Fruit fly (Drosophila melanogaster) whole organism, embryonic: ENCODE results near the gene CG42822.

Experiments used
- Bgb ChIP-seq: fragments of 200-800 bp; sonication (Bioruptor generic); IDR thresholded peaks from 2 replicates; pipeline ENCODE4 v1.3.6; 2022; ENCODE audit warnings: missing biosample characterization, missing genetic modification characterization; ENCODE audit not compliant: partially characterized antibody
- CG10565 ChIP-seq: fragments of 200-800 bp; sonication (Bioruptor generic); optimal IDR thresholded peaks from 3 replicates; lab custom pipeline; 2016; ENCODE audit warnings: missing biosample characterization, mild to moderate bottlenecking, missing genetic modification characterization
- CG11696 ChIP-seq: fragments of 200-800 bp; sonication (Bioruptor generic); IDR thresholded peaks from 2 replicates; pipeline ENCODE4 v1.3.6; 2022; ENCODE audit warnings: missing biosample characterization, missing genetic modification characterization
- CG12104 ChIP-seq: fragments of 200-800 bp; sonication (Bioruptor generic); optimal IDR thresholded peaks from 3 replicates; lab custom pipeline; 2016; ENCODE audit warnings: missing biosample characterization, missing genetic modification characterization
- CG17328 ChIP-seq: fragments of 200-800 bp; sonication (Bioruptor generic); IDR thresholded peaks from 2 replicates; pipeline ENCODE4 v1.3.6; 2022; ENCODE audit warnings: missing biosample characterization, missing genetic modification characterization
- CG17361 ChIP-seq: fragments of 200-800 bp; sonication (Bioruptor generic); IDR thresholded peaks from 3 replicates; pipeline ENCODE4 v1.3.6; 2022; ENCODE audit warnings: missing biosample characterization, missing genetic modification characterization
- CG17612 ChIP-seq: fragments of 200-800 bp; sonication (Bioruptor generic); IDR thresholded peaks from 2 replicates; pipeline ENCODE4 v1.3.6; 2022; ENCODE audit warnings: missing biosample characterization, missing genetic modification characterization
- CG1792 ChIP-seq: fragments of 200-800 bp; sonication (Bioruptor generic); optimal IDR thresholded peaks from 2 replicates; lab custom pipeline; 2016; ENCODE audit warnings: missing biosample characterization, missing genetic modification characterization
- CG2712 ChIP-seq: fragments of 200-800 bp; optimal IDR thresholded peaks from 3 replicates; lab custom pipeline; 2019; ENCODE audit warnings: missing biosample characterization, mild to moderate bottlenecking, missing genetic modification characterization, moderate library complexity
- CG30020 ChIP-seq: fragments of 200-800 bp; optimal IDR thresholded peaks from 2 replicates; lab custom pipeline; 2019; ENCODE audit warnings: missing biosample characterization, mild to moderate bottlenecking, missing genetic modification characterization, moderate library complexity
- CG31441 ChIP-seq: fragments of 200-800 bp; sonication (Bioruptor generic); IDR thresholded peaks from 2 replicates; pipeline ENCODE4 v1.3.6; 2022; ENCODE audit warnings: missing biosample characterization, missing genetic modification characterization
- CG43689 ChIP-seq: fragments of 200-800 bp; sonication (Bioruptor generic); IDR thresholded peaks from 2 replicates; pipeline ENCODE4 v1.3.6; 2022; ENCODE audit warnings: missing biosample characterization, missing genetic modification characterization
- CG6175 ChIP-seq: fragments of 200-800 bp; sonication (Bioruptor generic); IDR thresholded peaks from 3 replicates; pipeline ENCODE4 v1.3.6; 2022; ENCODE audit warnings: missing biosample characterization, missing genetic modification characterization
- CG6272 ChIP-seq: fragments of 200-800 bp; sonication (Bioruptor generic); IDR thresholded peaks from 2 replicates; pipeline ENCODE4 v1.3.6; 2022; ENCODE audit warnings: missing biosample characterization, missing genetic modification characterization
- CG9932 ChIP-seq: fragments of 200-800 bp; sonication (Bioruptor generic); IDR thresholded peaks from 2 replicates; pipeline ENCODE4 v1.3.6; 2022; ENCODE audit warnings: missing biosample characterization, missing genetic modification characterization
- E2f1 ChIP-seq: fragments of 200-800 bp; sonication (Bioruptor generic); IDR thresholded peaks from 2 replicates; pipeline ENCODE4 v1.3.6; 2022; ENCODE audit warnings: missing biosample characterization, missing genetic modification characterization
- ERR ChIP-seq: fragments of 200-800 bp; sonication (Bioruptor generic); optimal IDR thresholded peaks from 2 replicates; lab custom pipeline; 2016; ENCODE audit warnings: missing biosample characterization, missing genetic modification characterization
- Fer3 ChIP-seq: fragments of 200-800 bp; sonication (Bioruptor generic); optimal IDR thresholded peaks from 2 replicates; lab custom pipeline; 2018; ENCODE audit warnings: missing biosample characterization, mild to moderate bottlenecking, missing genetic modification characterization, moderate library complexity
- HHEX ChIP-seq: fragments of 200-800 bp; sonication (Bioruptor generic); optimal IDR thresholded peaks from 3 replicates; lab custom pipeline; 2017; ENCODE audit warnings: missing biosample characterization, mild to moderate bottlenecking, missing genetic modification characterization, missing genetic modification reagents
- Hr39 ChIP-seq: fragments of >200 bp; optimal IDR thresholded peaks from 2 replicates; lab custom pipeline; 2017
- Lim3 ChIP-seq: fragments of 200-800 bp; sonication (Bioruptor generic); IDR thresholded peaks from 2 replicates; pipeline ENCODE4 v1.3.6; 2022; ENCODE audit warnings: missing biosample characterization, missing genetic modification characterization
- Mes4 ChIP-seq: fragments of 200-800 bp; sonication (Bioruptor generic); optimal IDR thresholded peaks from 2 replicates; lab custom pipeline; 2016; ENCODE audit warnings: missing biosample characterization, missing genetic modification characterization
- Nf-YB ChIP-seq: fragments of 200-800 bp; sonication (Bioruptor generic); optimal IDR thresholded peaks from 3 replicates; lab custom pipeline; 2019; ENCODE audit warnings: missing biosample characterization, mild to moderate bottlenecking, missing genetic modification characterization, moderate library complexity
- Opbp ChIP-seq: fragments of 200-800 bp; sonication (Bioruptor generic); IDR thresholded peaks from 3 replicates; pipeline ENCODE4 v1.3.6; 2022; ENCODE audit warnings: missing biosample characterization, missing genetic modification characterization; ENCODE audit not compliant: partially characterized antibody
- Sox100B ChIP-seq: fragments of 200-800 bp; sonication (Bioruptor generic); optimal IDR thresholded peaks from 3 replicates; lab custom pipeline; 2018; ENCODE audit warnings: missing biosample characterization, mild to moderate bottlenecking, missing genetic modification characterization
- Sry-δ ChIP-seq: fragments of 200-800 bp; sonication (Bioruptor generic); optimal IDR thresholded peaks from 2 replicates; lab custom pipeline; 2016; ENCODE audit warnings: missing biosample characterization, missing genetic modification characterization
- TFAM ChIP-seq: fragments of 200-800 bp; sonication (Bioruptor generic); optimal IDR thresholded peaks from 2 replicates; lab custom pipeline; 2017; ENCODE audit warnings: missing biosample characterization, missing genetic modification characterization, inconsistent platforms
- ara ChIP-seq: fragments of 200-800 bp; sonication (Bioruptor generic); IDR thresholded peaks from 2 replicates; pipeline ENCODE4 v1.3.6; 2022; ENCODE audit warnings: missing biosample characterization, missing genetic modification characterization
- chn ChIP-seq: fragments of 200-800 bp; sonication (Bioruptor generic); optimal IDR thresholded peaks from 2 replicates; lab custom pipeline; 2016; ENCODE audit warnings: missing biosample characterization, missing genetic modification characterization
- dati ChIP-seq: fragments of 200-800 bp; sonication (Bioruptor generic); IDR thresholded peaks from 2 replicates; pipeline ENCODE4 v1.3.6; 2022; ENCODE audit warnings: missing biosample characterization, missing genetic modification characterization
- dmrt11E ChIP-seq: fragments of 200-800 bp; sonication (Bioruptor generic); optimal IDR thresholded peaks from 3 replicates; lab custom pipeline; 2018; ENCODE audit warnings: missing biosample characterization, mild to moderate bottlenecking, missing genetic modification characterization, moderate library complexity
- dysf ChIP-seq: fragments of 200-800 bp; sonication (Bioruptor generic); IDR thresholded peaks from 3 replicates; pipeline ENCODE4 v1.3.6; 2022; ENCODE audit warnings: missing biosample characterization, missing genetic modification characterization
- eve ChIP-seq, 2 experiments: fragments of >200 bp; optimal IDR thresholded peaks; 2 replicates each; lab custom pipeline; 2017; ENCODE audit warnings: missing biosample characterization in 2 of 2, missing genetic modification characterization in 2 of 2
- gfzf ChIP-seq: fragments of 200-800 bp; sonication (Bioruptor generic); optimal IDR thresholded peaks from 2 replicates; lab custom pipeline; 2016; ENCODE audit warnings: missing biosample characterization, mild to moderate bottlenecking, missing genetic modification characterization, moderate library complexity
- h ChIP-seq: fragments of >200 bp; optimal IDR thresholded peaks from 2 replicates; lab custom pipeline; 2017
- inv ChIP-seq: fragments of 200-800 bp; sonication (Bioruptor generic); IDR thresholded peaks from 2 replicates; pipeline ENCODE4 v1.3.6; 2022; ENCODE audit warnings: missing biosample characterization, missing genetic modification characterization; ENCODE audit not compliant: partially characterized antibody
- jumu ChIP-seq: fragments of 200-800 bp; sonication (Bioruptor generic); optimal IDR thresholded peaks from 3 replicates; lab custom pipeline; 2016; ENCODE audit warnings: missing biosample characterization, missing genetic modification characterization
- knrl ChIP-seq: fragments of 200-800 bp; sonication (Bioruptor generic); IDR thresholded peaks from 3 replicates; pipeline ENCODE4 v1.3.6; 2022; ENCODE audit warnings: missing biosample characterization, missing genetic modification characterization; ENCODE audit not compliant: partially characterized antibody
- lilli ChIP-seq: fragments of 200-800 bp; sonication (Bioruptor generic); optimal IDR thresholded peaks from 3 replicates; lab custom pipeline; 2016; ENCODE audit warnings: missing biosample characterization, missing genetic modification characterization
- mirr ChIP-seq: fragments of 200-800 bp; sonication (Bioruptor generic); optimal IDR thresholded peaks from 3 replicates; lab custom pipeline; 2018; ENCODE audit warnings: missing biosample characterization, mild to moderate bottlenecking, missing genetic modification characterization
- nom ChIP-seq: fragments of 200-800 bp; sonication (Bioruptor generic); optimal IDR thresholded peaks from 2 replicates; lab custom pipeline; 2017; ENCODE audit warnings: missing biosample characterization, missing genetic modification characterization, mild to moderate bottlenecking, moderate library complexity, missing genetic modification reagents
- org-1 ChIP-seq: fragments of 200-800 bp; sonication (Bioruptor generic); optimal IDR thresholded peaks from 2 replicates; lab custom pipeline; 2017; ENCODE audit warnings: missing biosample characterization, missing genetic modification characterization
- pnt ChIP-seq: fragments of 200-800 bp; sonication (Bioruptor generic); optimal IDR thresholded peaks from 3 replicates; lab custom pipeline; 2016; ENCODE audit warnings: missing biosample characterization, missing genetic modification characterization
- rib ChIP-seq: fragments of 200-800 bp; sonication (Bioruptor generic); IDR thresholded peaks from 2 replicates; pipeline ENCODE4 v1.3.6; 2022; ENCODE audit warnings: missing biosample characterization, missing genetic modification characterization
- sens-2 ChIP-seq: fragments of 200-800 bp; sonication (Bioruptor generic); IDR thresholded peaks from 2 replicates; pipeline ENCODE4 v1.3.6; 2022; ENCODE audit warnings: missing biosample characterization, missing genetic modification characterization
- slou ChIP-seq: fragments of 200-800 bp; sonication (Bioruptor generic); optimal IDR thresholded peaks from 3 replicates; lab custom pipeline; 2016; ENCODE audit warnings: missing biosample characterization, missing genetic modification characterization
- sna ChIP-seq: fragments of 200-800 bp; sonication (Bioruptor generic); IDR thresholded peaks from 2 replicates; pipeline ENCODE4 v1.3.6; 2022; ENCODE audit warnings: missing biosample characterization, missing genetic modification characterization; ENCODE audit not compliant: partially characterized antibody
- stc ChIP-seq: fragments of 200-800 bp; sonication (Bioruptor generic); IDR thresholded peaks from 2 replicates; pipeline ENCODE4 v1.3.6; 2022; ENCODE audit warnings: missing biosample characterization, missing genetic modification characterization
- tin ChIP-seq: fragments of 200-800 bp; sonication (Bioruptor generic); optimal IDR thresholded peaks from 3 replicates; lab custom pipeline; 2016; ENCODE audit warnings: missing biosample characterization, missing genetic modification characterization
- unc-4 ChIP-seq: fragments of 200-800 bp; sonication (Bioruptor generic); IDR thresholded peaks from 2 replicates; pipeline ENCODE4 v1.3.6; 2022; ENCODE audit warnings: missing biosample characterization, missing genetic modification characterization; ENCODE audit not compliant: partially characterized antibody

Gene CG42822

DNA sequence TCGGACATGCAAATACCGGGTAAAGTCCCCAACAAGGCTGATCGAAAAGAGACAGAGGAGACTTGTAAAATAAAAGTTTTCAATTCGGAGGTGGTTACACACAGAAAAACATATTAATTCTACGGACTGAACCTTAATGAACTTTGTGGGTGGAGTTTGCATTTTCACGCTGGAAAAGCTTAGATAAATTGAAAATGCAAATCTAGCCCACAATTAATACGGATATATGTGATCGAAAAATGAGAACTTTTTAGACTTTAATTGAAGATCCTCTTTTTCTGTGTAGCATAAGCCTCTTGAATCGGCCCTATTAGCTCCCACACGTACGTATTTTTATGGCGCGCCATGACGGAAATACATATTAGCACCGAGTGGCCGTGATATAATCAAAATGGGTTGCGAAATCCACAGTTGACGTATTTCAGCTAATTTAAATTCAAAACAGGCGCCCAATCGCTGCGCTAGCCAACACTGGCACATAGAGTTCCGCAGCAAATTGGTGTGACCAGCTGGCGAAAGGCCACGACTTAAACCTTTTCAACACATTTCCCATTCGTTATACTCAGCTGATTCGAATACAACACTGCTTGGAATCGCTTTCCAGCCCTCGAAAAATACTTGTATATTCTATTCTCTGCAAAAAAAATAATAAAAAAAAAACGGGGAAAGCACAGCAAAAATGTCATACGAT, 28.2 kb upstream of the CG42822 start (continued):
- no peak for TF ChIP-seq slou (GFP tag; lab: Kevin White, UChicago)
- peak; percentile 72 for TF ChIP-seq Opbp
- TF ChIP-seq CG30020 (tag; lab: Kevin White, UChicago) = peak; percentile 31
- peak; percentile 24 for TF ChIP-seq mirr (GFP tag; lab: Kevin White, UChicago)
- no peak for TF ChIP-seq Hr39 (lab: Kevin White, UChicago)
- TF ChIP-seq CG31441 (GFP tag; lab: Robert Waterston, UW) = peak; percentile 42
- TF ChIP-seq h (lab: Kevin White, UChicago) = no peak
- TF ChIP-seq tin = peak; percentile 69
- TF ChIP-seq stc = 0 out of 2 replicates have a peak, but pooled peaks have one; percentile 15
- peak; percentile 46; the same call in 1 of the 2 replicates for TF ChIP-seq unc-4 (GFP tag; lab: Robert Waterston, UW)
- TF ChIP-seq org-1 (GFP tag; lab: Kevin White, UChicago) = peak; percentile 38
- peak; percentile 66 for TF ChIP-seq chn
- no peak for TF ChIP-seq sens-2
- peak; percentile 56 for TF ChIP-seq CG1792
- TF ChIP-seq CG2712 (tag; lab: Kevin White, UChicago) = peak; percentile 67
- no peak; the same call in 1 of the 2 replicates for TF ChIP-seq CG17612 (GFP tag; lab: Robert Waterston, UW)
- peak; percentile 65 for TF ChIP-seq Mes4 (GFP tag; lab: Kevin White, UChicago)
- TF ChIP-seq rib (GFP tag; lab: Robert Waterston, UW) = 0 out of 2 replicates have a peak, but pooled peaks have one; percentile 49
- TF ChIP-seq CG6175 (GFP tag; lab: Robert Waterston, UW) = no peak
- no peak for TF ChIP-seq Nf-YB (GFP tag; lab: Kevin White, UChicago)
- TF ChIP-seq Sox100B (GFP tag; lab: Kevin White, UChicago) = peak; percentile 33
- TF ChIP-seq jumu (GFP tag; lab: Kevin White, UChicago) = peak; percentile 67
- TF ChIP-seq CG12104 = peak; percentile 37
- peak; percentile 66 for TF ChIP-seq Sry-δ
- TF ChIP-seq HHEX (GFP tag; lab: Kevin White, UChicago) = peak; percentile 23
- 0 out of 2 replicates have a peak, but pooled peaks have one; percentile 18 for TF ChIP-seq E2f1 (GFP tag; lab: Robert Waterston, UW)
- peak; percentile 16 for TF ChIP-seq dmrt11E
- peak; percentile 47 for TF ChIP-seq nom (GFP tag; lab: Kevin White, UChicago)
- TF ChIP-seq ERR (GFP tag; lab: Kevin White, UChicago) = peak; percentile 58
- TF ChIP-seq CG17361 (GFP tag; lab: Robert Waterston, UW) = peak; percentile 49; the same call in 1 of the 3 replicates
- no peak for TF ChIP-seq Lim3 (GFP tag; lab: Robert Waterston, UW)
- no peak; the same call in 1 of the 2 replicates for TF ChIP-seq dati (GFP tag; lab: Robert Waterston, UW)
- TF ChIP-seq TFAM (GFP tag; lab: Kevin White, UChicago) = no peak
- peak; percentile 68; the same call in 1 of the 2 replicates for TF ChIP-seq Bgb (GFP tag; lab: Robert Waterston, UW)
- TF ChIP-seq inv = no peak
- no peak for TF ChIP-seq CG10565 (GFP tag; lab: Kevin White, UChicago)
- TF ChIP-seq sna (GFP tag; lab: Robert Waterston, UW) = 0 out of 2 replicates have a peak, but pooled peaks have one; percentile 53
- no peak for TF ChIP-seq CG43689 (GFP tag; lab: Robert Waterston, UW)
- peak; percentile 84 for TF ChIP-seq gfzf
- TF ChIP-seq Fer3 (tag; lab: Kevin White, UChicago) = peak; percentile 49
- TF ChIP-seq pnt (GFP tag; lab: Kevin White, UChicago) = no peak
- TF ChIP-seq ara = peak; percentile 40; the same call in 1 of the 2 replicates
- TF ChIP-seq eve (GFP tag; optimal IDR thresholded peaks at IDR 0.05; lab: Kevin White, UChicago) = peak in 1 of 2 experiments; percentile 87
- no peak for TF ChIP-seq CG6272
- TF ChIP-seq CG9932 = peak; percentile 73
- TF ChIP-seq knrl (GFP tag; lab: Robert Waterston, UW) = peak; percentile 39; the same call in 1 of the 3 replicates
- TF ChIP-seq lilli (GFP tag; lab: Kevin White, UChicago) = peak; percentile 69
- TF ChIP-seq dysf (GFP tag; lab: Robert Waterston, UW) = peak; percentile 79
- 0 out of 2 replicates have a peak, but pooled peaks have one; percentile 39 for TF ChIP-seq CG11696 (GFP tag; lab: Robert Waterston, UW)
- peak; percentile 7; the same call in 1 of the 2 replicates for TF ChIP-seq CG17328 (GFP tag; lab: Robert Waterston, UW)
